Fruit fly (Drosophila melanogaster) whole organism, embryonic: Measurements from ENCODE around the gene Pcif1.

Experiments used
- ATbp ChIP-seq: fragments of 200-800 bp; sonication (Bioruptor generic); optimal IDR thresholded peaks from 2 replicates; lab custom pipeline; 2017; ENCODE audit warnings: missing biosample characterization, mild to moderate bottlenecking, missing genetic modification characterization, missing genetic modification reagents
- Ada2b ChIP-seq: fragments of 200-800 bp; sonication (Bioruptor generic); IDR thresholded peaks from 2 replicates; pipeline ENCODE4 v1.3.6; 2022; ENCODE audit warnings: missing biosample characterization, missing genetic modification characterization
- Blimp-1 ChIP-seq: fragments of 200-800 bp; sonication (Bioruptor generic); optimal IDR thresholded peaks from 3 replicates; lab custom pipeline; 2018; ENCODE audit warnings: missing biosample characterization, missing genetic modification characterization, mild to moderate bottlenecking, moderate library complexity, missing genetic modification reagents
- CG10366 ChIP-seq: fragments of 200-800 bp; sonication (Bioruptor generic); IDR thresholded peaks from 2 replicates; pipeline ENCODE4 v1.3.6; 2022; ENCODE audit warnings: missing biosample characterization, missing genetic modification characterization
- CG11696 ChIP-seq: fragments of 200-800 bp; sonication (Bioruptor generic); IDR thresholded peaks from 2 replicates; pipeline ENCODE4 v1.3.6; 2022; ENCODE audit warnings: missing biosample characterization, missing genetic modification characterization
- CG13894 ChIP-seq: fragments of 200-800 bp; sonication (Bioruptor generic); optimal IDR thresholded peaks from 3 replicates; lab custom pipeline; 2018; ENCODE audit warnings: missing biosample characterization, mild to moderate bottlenecking, missing genetic modification characterization, moderate library complexity
- CG17385 ChIP-seq: fragments of 200-800 bp; sonication (Bioruptor generic); optimal IDR thresholded peaks from 3 replicates; lab custom pipeline; 2018; ENCODE audit warnings: missing biosample characterization, mild to moderate bottlenecking, missing genetic modification characterization
- CG1792 ChIP-seq: fragments of 200-800 bp; sonication (Bioruptor generic); optimal IDR thresholded peaks from 2 replicates; lab custom pipeline; 2016; ENCODE audit warnings: missing biosample characterization, missing genetic modification characterization
- CG1832 ChIP-seq: fragments of 200-800 bp; sonication (Bioruptor generic); optimal IDR thresholded peaks from 2 replicates; lab custom pipeline; 2017; ENCODE audit warnings: missing biosample characterization, mild to moderate bottlenecking, missing genetic modification characterization, inconsistent platforms
- CG18764 ChIP-seq: fragments of 200-800 bp; sonication (Bioruptor generic); optimal IDR thresholded peaks from 3 replicates; lab custom pipeline; 2016; ENCODE audit warnings: missing biosample characterization, missing genetic modification characterization
- CG2199 ChIP-seq: fragments of 200-800 bp; sonication (Bioruptor generic); IDR thresholded peaks from 3 replicates; pipeline ENCODE4 v1.3.6; 2022; ENCODE audit warnings: missing biosample characterization, missing genetic modification characterization
- CG3065 ChIP-seq: fragments of 200-800 bp; sonication (Bioruptor generic); optimal IDR thresholded peaks from 2 replicates; lab custom pipeline; 2016; ENCODE audit warnings: missing biosample characterization, missing genetic modification characterization
- CG3163 ChIP-seq: fragments of 200-800 bp; sonication (Bioruptor generic); optimal IDR thresholded peaks from 3 replicates; lab custom pipeline; 2016; ENCODE audit warnings: missing biosample characterization, missing genetic modification characterization
- CG34376 ChIP-seq: fragments of 200-800 bp; sonication (Bioruptor generic); optimal IDR thresholded peaks from 2 replicates; lab custom pipeline; 2018; ENCODE audit warnings: missing biosample characterization, mild to moderate bottlenecking, missing genetic modification characterization
- CG4328 ChIP-seq: fragments of 200-800 bp; sonication (Bioruptor generic); optimal IDR thresholded peaks from 3 replicates; lab custom pipeline; 2017; ENCODE audit warnings: missing biosample characterization, missing genetic modification reagents, missing genetic modification characterization
- CG8359 ChIP-seq: fragments of 200-800 bp; sonication (Bioruptor generic); optimal IDR thresholded peaks from 2 replicates; lab custom pipeline; 2017; ENCODE audit warnings: missing biosample characterization, mild to moderate bottlenecking, missing genetic modification characterization, borderline replicate concordance
- Camta ChIP-seq: fragments of 200-800 bp; sonication (Bioruptor generic); optimal IDR thresholded peaks from 2 replicates; lab custom pipeline; 2016; ENCODE audit warnings: missing biosample characterization, missing genetic modification characterization
- Dip3 ChIP-seq: fragments of 200-800 bp; sonication (Bioruptor generic); optimal IDR thresholded peaks from 3 replicates; lab custom pipeline; 2016; ENCODE audit warnings: missing biosample characterization, missing genetic modification characterization
- Dll ChIP-seq: fragments of 200-800 bp; sonication (Bioruptor generic); IDR thresholded peaks from 4 replicates; pipeline ENCODE4 v1.3.6; 2022; ENCODE audit warnings: missing biosample characterization, missing genetic modification characterization; ENCODE audit not compliant: partially characterized antibody
- ERR ChIP-seq: fragments of 200-800 bp; sonication (Bioruptor generic); optimal IDR thresholded peaks from 2 replicates; lab custom pipeline; 2016; ENCODE audit warnings: missing biosample characterization, missing genetic modification characterization
- Fer1 ChIP-seq: fragments of 200-800 bp; sonication (Bioruptor generic); optimal IDR thresholded peaks from 2 replicates; lab custom pipeline; 2017; ENCODE audit warnings: missing biosample characterization, mild to moderate bottlenecking, missing genetic modification characterization
- Gsc ChIP-seq: fragments of 200-800 bp; sonication (Bioruptor generic); IDR thresholded peaks from 2 replicates; pipeline ENCODE4 v1.3.6; 2022; ENCODE audit warnings: missing biosample characterization, missing genetic modification characterization
- HLHmδ ChIP-seq: fragments of 200-800 bp; sonication (Bioruptor generic); optimal IDR thresholded peaks from 2 replicates; lab custom pipeline; 2018; ENCODE audit warnings: missing biosample characterization, mild to moderate bottlenecking, missing genetic modification characterization, moderate library complexity
- Jarid2 ChIP-seq: fragments of 200-800 bp; sonication (Bioruptor generic); optimal IDR thresholded peaks from 3 replicates; lab custom pipeline; 2017; ENCODE audit warnings: mild to moderate bottlenecking, missing biosample characterization, missing genetic modification reagents, missing genetic modification characterization
- Oli ChIP-seq: fragments of 200-800 bp; sonication (Bioruptor generic); optimal IDR thresholded peaks from 2 replicates; lab custom pipeline; 2018; ENCODE audit warnings: missing biosample characterization, mild to moderate bottlenecking, missing genetic modification characterization, moderate library complexity
- Poxn ChIP-seq: fragments of 200-800 bp; sonication (Bioruptor generic); IDR thresholded peaks from 2 replicates; pipeline ENCODE4 v1.3.6; 2022; ENCODE audit warnings: missing biosample characterization, missing genetic modification characterization
- Scr ChIP-seq: fragments of 200-800 bp; sonication (Bioruptor generic); IDR thresholded peaks from 2 replicates; pipeline ENCODE4 v1.3.6; 2022; ENCODE audit warnings: missing biosample characterization, missing genetic modification characterization; ENCODE audit not compliant: partially characterized antibody
- Sry-β ChIP-seq: fragments of 200-800 bp; sonication (Bioruptor generic); optimal IDR thresholded peaks from 2 replicates; lab custom pipeline; 2018; ENCODE audit warnings: missing biosample characterization, mild to moderate bottlenecking, missing genetic modification characterization, moderate library complexity
- Stat92E ChIP-seq, 3 experiments: fragments of >200 bp in 2 of 3; fragments of 200-800 bp in 1 of 3; sonication (Bioruptor generic) in 1 of 3; optimal IDR thresholded peaks; 2 replicates each; lab custom pipeline; 2017 to 2019; ENCODE audit warnings: missing biosample characterization in 3 of 3, missing genetic modification characterization in 3 of 3, mild to moderate bottlenecking in 1 of 3, moderate library complexity in 1 of 3
- Vsx1 ChIP-seq: fragments of 200-800 bp; sonication (Bioruptor generic); optimal IDR thresholded peaks from 2 replicates; lab custom pipeline; 2017; ENCODE audit warnings: missing biosample characterization, mild to moderate bottlenecking, missing genetic modification characterization, missing genetic modification reagents
- az2 ChIP-seq: fragments of 200-800 bp; sonication (Bioruptor generic); optimal IDR thresholded peaks from 3 replicates; lab custom pipeline; 2016; ENCODE audit warnings: missing biosample characterization, missing genetic modification characterization
- cad ChIP-seq: fragments of >200 bp; optimal IDR thresholded peaks from 2 replicates; lab custom pipeline; 2017; ENCODE audit warnings: missing biosample characterization, missing genetic modification characterization
- gcm2 ChIP-seq: fragments of 200-800 bp; sonication (Bioruptor generic); optimal IDR thresholded peaks from 2 replicates; lab custom pipeline; 2016; ENCODE audit warnings: missing biosample characterization, missing genetic modification characterization
- grau ChIP-seq: fragments of 200-800 bp; optimal IDR thresholded peaks from 3 replicates; lab custom pipeline; 2019; ENCODE audit warnings: missing biosample characterization, mild to moderate bottlenecking, missing genetic modification characterization, moderate library complexity
- hkb ChIP-seq, 2 experiments: fragments of 200-800 bp in 1 of 2; fragments of >200 bp in 1 of 2; sonication (Bioruptor generic) in 1 of 2; IDR thresholded peaks in 1 of 2; optimal IDR thresholded peaks in 1 of 2; 2 replicates each; pipeline versions ENCODE4 v1.3.6 to Lab custom; 2017 to 2022; ENCODE audit warnings: missing biosample characterization in 1 of 2, missing genetic modification characterization in 1 of 2
- jigr1 ChIP-seq: fragments of 200-800 bp; sonication (Bioruptor generic); IDR thresholded peaks from 3 replicates; pipeline ENCODE4 v1.3.6; 2022; ENCODE audit warnings: missing biosample characterization, missing genetic modification characterization
- kay ChIP-seq: fragments of 200-800 bp; sonication (Bioruptor generic); optimal IDR thresholded peaks from 2 replicates; lab custom pipeline; 2016; ENCODE audit warnings: missing biosample characterization, missing genetic modification characterization
- kni ChIP-seq: fragments of 200-800 bp; sonication (Bioruptor generic); optimal IDR thresholded peaks from 3 replicates; lab custom pipeline; 2017; ENCODE audit warnings: mild to moderate bottlenecking, missing biosample characterization, missing genetic modification reagents, missing genetic modification characterization
- lmd ChIP-seq: fragments of 200-800 bp; sonication (Bioruptor generic); IDR thresholded peaks from 2 replicates; pipeline ENCODE4 v1.3.6; 2022; ENCODE audit warnings: missing biosample characterization, missing genetic modification characterization
- pan ChIP-seq, 4 experiments: fragments of >200 bp in 3 of 4; fragments of 200-800 bp in 1 of 4; sonication (Bioruptor generic) in 1 of 4; optimal IDR thresholded peaks in 3 of 4; IDR thresholded peaks in 1 of 4; 2 replicates each; pipeline versions ENCODE4 v1.3.6 to Lab custom; 2017 to 2022; ENCODE audit warnings: missing biosample characterization in 2 of 4, missing genetic modification characterization in 2 of 4, mixed read lengths in 1 of 4
- sd ChIP-seq: fragments of 200-800 bp; sonication (Bioruptor generic); optimal IDR thresholded peaks from 3 replicates; lab custom pipeline; 2018; ENCODE audit warnings: missing biosample characterization, mild to moderate bottlenecking, missing genetic modification characterization, moderate library complexity
- sens ChIP-seq: fragments of 200-800 bp; sonication (Bioruptor generic); peaks from one replicate; lab custom pipeline; 2016; ENCODE audit warnings: missing biosample characterization, missing genetic modification characterization
- slbo ChIP-seq: fragments of 200-800 bp; sonication (Bioruptor generic); IDR thresholded peaks from 2 replicates; pipeline ENCODE4 v1.3.6; 2022; ENCODE audit warnings: missing biosample characterization, missing genetic modification characterization
- sna ChIP-seq: fragments of 200-800 bp; sonication (Bioruptor generic); IDR thresholded peaks from 2 replicates; pipeline ENCODE4 v1.3.6; 2022; ENCODE audit warnings: missing biosample characterization, missing genetic modification characterization; ENCODE audit not compliant: partially characterized antibody
- ttk ChIP-seq: fragments of 200-800 bp; sonication (Bioruptor generic); IDR thresholded peaks from 2 replicates; pipeline ENCODE4 v2.1.2; 2022; ENCODE audit warnings: missing biosample characterization, missing genetic modification characterization
- tup ChIP-seq: fragments of 200-800 bp; sonication (Bioruptor generic); optimal IDR thresholded peaks from 2 replicates; lab custom pipeline; 2016; ENCODE audit warnings: missing biosample characterization, mild to moderate bottlenecking, missing genetic modification characterization, moderate library complexity
- z ChIP-seq: fragments of 200-800 bp; sonication (Bioruptor generic); IDR thresholded peaks from 3 replicates; pipeline ENCODE4 v1.3.6; 2022; ENCODE audit warnings: missing biosample characterization, missing genetic modification characterization
- zfh2 ChIP-seq: fragments of 200-800 bp; sonication (Bioruptor generic); optimal IDR thresholded peaks from 2 replicates; lab custom pipeline; 2016; ENCODE audit warnings: missing biosample characterization, missing genetic modification characterization

Gene Pcif1

dm6 chr3L:20771891-20772646, 13.9 kb downstream of the Pcif1 start (continued):
- TF ChIP-seq gcm2 (peak; percentile 70), CG3065 (GFP tag; lab: Kevin White, UChicago) (peak; percentile 82), Camta (GFP tag; lab: Kevin White, UChicago) (peak; percentile 27), Ada2b (peak; percentile 82), Jarid2 (GFP tag; lab: Kevin White, UChicago) (peak; percentile 23), CG1792 (GFP tag; lab: Kevin White, UChicago) (peak; percentile 29), CG3163 (GFP tag; lab: Kevin White, UChicago) (peak; percentile 35), tup (GFP tag; lab: Kevin White, UChicago) (peak; percentile 29), Oli (peak; percentile 76), kni (GFP tag; lab: Kevin White, UChicago) (no peak), Dll (no peak), Dip3 (GFP tag; lab: Kevin White, UChicago) (peak; percentile 67), pan (optimal IDR thresholded peaks at IDR 0.05; lab: Kevin White, UChicago) (no peak), pan (GFP tag; optimal IDR thresholded peaks at IDR 0.05 in 1 of 2, IDR thresholded peaks at IDR 0.05 in 1 of 2) (peak in 1 of 2 experiments; percentile 91), CG13894 (tag; lab: Kevin White, UChicago) (peak; percentile 50), cad (GFP tag; lab: Kevin White, UChicago) (no peak), CG17385 (GFP tag; lab: Kevin White, UChicago) (peak; percentile 65), zfh2 (peak; percentile 64), ttk (GFP tag; lab: Robert Waterston, UW) (peak; percentile 55), Vsx1 (peak; percentile 79), Scr (GFP tag; lab: Robert Waterston, UW) (no peak), CG11696 (GFP tag; lab: Robert Waterston, UW) (peak; percentile 98), sd (tag; lab: Kevin White, UChicago) (peak; percentile 99), ATbp (GFP tag; lab: Kevin White, UChicago) (peak; percentile 81), lmd (GFP tag; lab: Robert Waterston, UW) (peak; percentile 76), CG4328 (GFP tag; lab: Kevin White, UChicago) (no peak), sna (no peak), CG10366 (GFP tag; lab: Robert Waterston, UW) (peak; percentile 80), z (GFP tag; lab: Robert Waterston, UW) (no peak), CG34376 (GFP tag; lab: Kevin White, UChicago) (peak; percentile 43), grau (peak; percentile 70), Poxn (GFP tag; lab: Robert Waterston, UW) (no peak), kay (GFP tag; lab: Kevin White, UChicago) (peak; percentile 50), CG2199 (peak; percentile 81; the same call in 1 of the 3 replicates), hkb (optimal IDR thresholded peaks at IDR 0.05; lab: Kevin White, UChicago) (no peak), hkb (GFP tag; IDR thresholded peaks at IDR 0.05; lab: Robert Waterston, UW) (peak; percentile 94), Gsc (no peak), CG18764 (GFP tag; lab: Kevin White, UChicago) (peak; percentile 69), Sry-β (GFP tag; lab: Kevin White, UChicago) (peak; percentile 97), slbo (GFP tag; lab: Robert Waterston, UW) (peak; percentile 75), az2 (GFP tag; lab: Kevin White, UChicago) (peak; percentile 83), Stat92E (GFP tag; optimal IDR thresholded peaks at IDR 0.05; lab: Kevin White, UChicago) (no peak), CG8359 (peak; percentile 30), CG1832 (no peak), jigr1 (GFP tag; lab: Robert Waterston, UW) (peak; percentile 42; the same call in 1 of the 3 replicates), HLHmδ (GFP tag; lab: Kevin White, UChicago) (no peak), Blimp-1 (GFP tag; lab: Kevin White, UChicago) (peak; percentile 80), ERR (peak; percentile 44), Fer1 (GFP tag; lab: Kevin White, UChicago) (peak; percentile 82), sens (peak; percentile 95)
